Fruit fly (Drosophila melanogaster) whole organism, embryonic: ENCODE measurements around the gene mRpL10.

Source experiments
- CG2129 ChIP-seq: fragments of 200-800 bp; sonication (Bioruptor generic); IDR thresholded peaks from 2 replicates; pipeline ENCODE4 v1.3.6; 2022; ENCODE audit warnings: missing biosample characterization, missing genetic modification characterization; ENCODE audit not compliant: partially characterized antibody
- Camta ChIP-seq: fragments of 200-800 bp; sonication (Bioruptor generic); optimal IDR thresholded peaks from 2 replicates; lab custom pipeline; 2016; ENCODE audit warnings: missing biosample characterization, missing genetic modification characterization
- Gug ChIP-seq: fragments of 200-800 bp; sonication (Bioruptor generic); IDR thresholded peaks from 4 replicates; pipeline ENCODE4 v1.3.6; 2022; ENCODE audit warnings: missing biosample characterization, missing genetic modification characterization
- bcd ChIP-seq: fragments of 200-800 bp; sonication (Bioruptor generic); optimal IDR thresholded peaks from 2 replicates; lab custom pipeline; 2017; ENCODE audit warnings: missing biosample characterization, mild to moderate bottlenecking, missing genetic modification characterization
- so ChIP-seq: fragments of 200-800 bp; sonication (Bioruptor generic); IDR thresholded peaks from 3 replicates; pipeline ENCODE4 v1.3.6; 2022; ENCODE audit warnings: missing biosample characterization, missing genetic modification characterization

DNA sequence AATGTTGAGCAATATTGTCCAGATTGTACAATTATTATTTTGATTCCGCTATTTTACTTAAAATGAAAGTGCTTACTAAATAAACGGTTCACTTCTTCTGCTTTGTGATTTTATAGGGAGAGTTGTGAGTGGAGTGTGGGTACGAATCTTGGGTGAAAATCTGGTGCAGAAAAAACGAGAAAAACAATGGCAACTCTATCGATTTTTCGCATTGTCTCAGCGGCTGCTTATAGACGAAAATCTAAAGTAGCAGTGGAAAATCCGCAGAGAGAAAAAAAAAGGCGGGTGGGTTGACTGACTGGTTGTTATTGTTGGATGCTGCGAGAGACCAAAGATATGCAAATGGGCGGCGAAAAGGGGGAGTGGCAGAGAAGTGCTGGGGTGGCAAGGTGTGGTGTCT lies 39.5 kb downstream of the mRpL10 start:
- no peak for TF ChIP-seq so (GFP tag; lab: Robert Waterston, UW)
- no peak for TF ChIP-seq Gug
- no peak for TF ChIP-seq bcd (GFP tag; lab: Kevin White, UChicago)
- TF ChIP-seq Camta (GFP tag; lab: Kevin White, UChicago): no peak
- no peak for TF ChIP-seq CG2129 (GFP tag; lab: Robert Waterston, UW)
